Worm (Caenorhabditis elegans) whole organism, mixed stage, embryonic: ENCODE data around the gene ppfr-4.

ENCODE experiments used
- lsy-2 ChIP-seq: fragments of 150-350 bp; optimal IDR thresholded peaks from 2 replicates; lab custom pipeline; 2014; ENCODE audit warnings: missing biosample characterization, missing genetic modification characterization
- nhr-12 ChIP-seq: fragments of 150-350 bp; optimal IDR thresholded peaks from 2 replicates; lab custom pipeline; 2014; ENCODE audit warnings: missing biosample characterization, missing genetic modification characterization

ce11 chrIII:2577982-2578381 is 41.8 kb upstream of the ppfr-4 start:
- TF ChIP-seq lsy-2 (tag; lab: Kevin White, UChicago) = no peak
- TF ChIP-seq nhr-12 = no peak
